Fruit fly (Drosophila melanogaster) whole organism, embryonic: Measurements from ENCODE around the gene HP5.

ENCODE experiments used
- B-H2 ChIP-seq: fragments of 200-800 bp; sonication (Bioruptor generic); optimal IDR thresholded peaks from 2 replicates; lab custom pipeline; 2018; ENCODE audit warnings: missing biosample characterization, mild to moderate bottlenecking, missing genetic modification characterization
- CG10267 ChIP-seq: fragments of 200-800 bp; sonication (Bioruptor generic); optimal IDR thresholded peaks from 2 replicates; lab custom pipeline; 2018; ENCODE audit warnings: missing biosample characterization, mild to moderate bottlenecking, missing genetic modification characterization, moderate library complexity
- CG10321 ChIP-seq: fragments of 200-800 bp; sonication (Bioruptor generic); IDR thresholded peaks from 2 replicates; pipeline ENCODE4 v1.3.6; 2022; ENCODE audit warnings: missing biosample characterization, missing genetic modification characterization
- CG10366 ChIP-seq: fragments of 200-800 bp; sonication (Bioruptor generic); IDR thresholded peaks from 2 replicates; pipeline ENCODE4 v1.3.6; 2022; ENCODE audit warnings: missing biosample characterization, missing genetic modification characterization
- CG11504 ChIP-seq: fragments of 200-800 bp; sonication (Bioruptor generic); optimal IDR thresholded peaks from 3 replicates; lab custom pipeline; 2019; ENCODE audit warnings: missing biosample characterization, mild to moderate bottlenecking, missing genetic modification characterization, moderate library complexity
- CG11560 ChIP-seq: fragments of 200-800 bp; sonication (Bioruptor generic); IDR thresholded peaks from 3 replicates; pipeline ENCODE4 v1.3.6; 2022; ENCODE audit warnings: missing biosample characterization, missing genetic modification characterization
- CG11696 ChIP-seq: fragments of 200-800 bp; sonication (Bioruptor generic); IDR thresholded peaks from 2 replicates; pipeline ENCODE4 v1.3.6; 2022; ENCODE audit warnings: missing biosample characterization, missing genetic modification characterization
- CG12659 ChIP-seq: fragments of 200-800 bp; sonication (Bioruptor generic); optimal IDR thresholded peaks from 3 replicates; lab custom pipeline; 2017; ENCODE audit warnings: mild to moderate bottlenecking, missing biosample characterization, missing genetic modification reagents, missing genetic modification characterization
- CG12769 ChIP-seq: fragments of 200-800 bp; sonication (Bioruptor generic); optimal IDR thresholded peaks from 2 replicates; lab custom pipeline; 2019; ENCODE audit warnings: missing biosample characterization, mild to moderate bottlenecking, missing genetic modification characterization, moderate library complexity
- CG14014 ChIP-seq: fragments of 200-800 bp; sonication (Bioruptor generic); IDR thresholded peaks from 2 replicates; pipeline ENCODE4 v1.3.6; 2022; ENCODE audit warnings: missing biosample characterization, missing genetic modification characterization
- CG14860 ChIP-seq: fragments of 200-800 bp; sonication (Bioruptor generic); IDR thresholded peaks from 3 replicates; pipeline ENCODE4 v1.3.6; 2022; ENCODE audit warnings: missing biosample characterization, missing genetic modification characterization; ENCODE audit not compliant: partially characterized antibody
- CG14965 ChIP-seq: fragments of 200-800 bp; sonication (Bioruptor generic); optimal IDR thresholded peaks from 2 replicates; lab custom pipeline; 2016; ENCODE audit warnings: missing biosample characterization, missing genetic modification characterization, borderline replicate concordance
- CG16813 ChIP-seq: fragments of 200-800 bp; sonication (Bioruptor generic); IDR thresholded peaks from 3 replicates; pipeline ENCODE4 v1.3.6; 2022; ENCODE audit warnings: missing biosample characterization, missing genetic modification characterization; ENCODE audit not compliant: partially characterized antibody
- CG17359 ChIP-seq: fragments of 200-800 bp; sonication (Bioruptor generic); optimal IDR thresholded peaks from 3 replicates; lab custom pipeline; 2018; ENCODE audit warnings: missing biosample characterization, mild to moderate bottlenecking, missing genetic modification characterization, moderate library complexity
- CG17385 ChIP-seq: fragments of 200-800 bp; sonication (Bioruptor generic); optimal IDR thresholded peaks from 3 replicates; lab custom pipeline; 2018; ENCODE audit warnings: missing biosample characterization, mild to moderate bottlenecking, missing genetic modification characterization
- CG2199 ChIP-seq: fragments of 200-800 bp; sonication (Bioruptor generic); IDR thresholded peaks from 3 replicates; pipeline ENCODE4 v1.3.6; 2022; ENCODE audit warnings: missing biosample characterization, missing genetic modification characterization
- CG31441 ChIP-seq: fragments of 200-800 bp; sonication (Bioruptor generic); IDR thresholded peaks from 2 replicates; pipeline ENCODE4 v1.3.6; 2022; ENCODE audit warnings: missing biosample characterization, missing genetic modification characterization
- CG3407 ChIP-seq: fragments of 200-800 bp; sonication (Bioruptor generic); optimal IDR thresholded peaks from 2 replicates; lab custom pipeline; 2018; ENCODE audit warnings: missing biosample characterization, mild to moderate bottlenecking, missing genetic modification characterization
- CG34224 ChIP-seq: fragments of 200-800 bp; sonication (Bioruptor generic); IDR thresholded peaks from 3 replicates; pipeline ENCODE4 v1.3.6; 2022; ENCODE audit warnings: missing biosample characterization, missing genetic modification characterization; ENCODE audit not compliant: partially characterized antibody
- CG3847 ChIP-seq: fragments of 200-800 bp; sonication (Bioruptor generic); IDR thresholded peaks from 2 replicates; pipeline ENCODE4 v1.3.6; 2022; ENCODE audit warnings: missing biosample characterization, missing genetic modification characterization
- CG4617 ChIP-seq: fragments of 200-800 bp; sonication (Bioruptor generic); optimal IDR thresholded peaks from 3 replicates; lab custom pipeline; 2016; ENCODE audit warnings: missing biosample characterization, missing genetic modification characterization, borderline replicate concordance
- CG5953 ChIP-seq: fragments of 200-800 bp; sonication (Bioruptor generic); IDR thresholded peaks from 2 replicates; pipeline ENCODE4 v1.3.6; 2022; ENCODE audit warnings: missing biosample characterization, missing genetic modification characterization
- CG8281 ChIP-seq: fragments of 200-800 bp; sonication (Bioruptor generic); optimal IDR thresholded peaks from 2 replicates; lab custom pipeline; 2018; ENCODE audit warnings: missing biosample characterization, mild to moderate bottlenecking, missing genetic modification characterization, moderate library complexity
- CrebB ChIP-seq: fragments of 200-800 bp; sonication (Bioruptor generic); optimal IDR thresholded peaks from 3 replicates; lab custom pipeline; 2018; ENCODE audit warnings: missing biosample characterization, mild to moderate bottlenecking, missing genetic modification characterization
- Drgx ChIP-seq: fragments of 200-800 bp; sonication (Bioruptor generic); IDR thresholded peaks from 2 replicates; pipeline ENCODE4 v1.3.6; 2022; ENCODE audit warnings: missing biosample characterization, missing genetic modification characterization
- E2f2 ChIP-seq: fragments of 200-800 bp; sonication (Bioruptor generic); IDR thresholded peaks from 2 replicates; pipeline ENCODE4 v1.3.6; 2022; ENCODE audit warnings: missing biosample characterization, missing genetic modification characterization
- ERR ChIP-seq: fragments of 200-800 bp; sonication (Bioruptor generic); optimal IDR thresholded peaks from 2 replicates; lab custom pipeline; 2016; ENCODE audit warnings: missing biosample characterization, missing genetic modification characterization
- Eip74EF ChIP-seq, 2 experiments: fragments of 200-800 bp in 1 of 2; fragments of >200 bp in 1 of 2; sonication (Bioruptor generic) in 1 of 2; optimal IDR thresholded peaks; 2 replicates each; lab custom pipeline; 2017 to 2019; ENCODE audit warnings: missing biosample characterization in 2 of 2, missing genetic modification characterization in 2 of 2, mild to moderate bottlenecking in 1 of 2, moderate library complexity in 1 of 2
- Fer3 ChIP-seq: fragments of 200-800 bp; sonication (Bioruptor generic); optimal IDR thresholded peaks from 2 replicates; lab custom pipeline; 2018; ENCODE audit warnings: missing biosample characterization, mild to moderate bottlenecking, missing genetic modification characterization, moderate library complexity
- Gsc ChIP-seq: fragments of 200-800 bp; sonication (Bioruptor generic); IDR thresholded peaks from 2 replicates; pipeline ENCODE4 v1.3.6; 2022; ENCODE audit warnings: missing biosample characterization, missing genetic modification characterization
- HHEX ChIP-seq: fragments of 200-800 bp; sonication (Bioruptor generic); optimal IDR thresholded peaks from 3 replicates; lab custom pipeline; 2017; ENCODE audit warnings: missing biosample characterization, mild to moderate bottlenecking, missing genetic modification characterization, missing genetic modification reagents
- MESR4 ChIP-seq: fragments of 200-800 bp; sonication (Bioruptor generic); optimal IDR thresholded peaks from 2 replicates; lab custom pipeline; 2018; ENCODE audit warnings: missing biosample characterization, mild to moderate bottlenecking, missing genetic modification characterization, moderate library complexity
- Myb ChIP-seq: fragments of 200-800 bp; sonication (Bioruptor generic); optimal IDR thresholded peaks from 2 replicates; lab custom pipeline; 2016; ENCODE audit warnings: missing biosample characterization, missing genetic modification characterization
- bowl ChIP-seq: fragments of 200-800 bp; sonication (Bioruptor generic); IDR thresholded peaks from 2 replicates; pipeline ENCODE4 v1.3.6; 2022; ENCODE audit warnings: missing biosample characterization, missing genetic modification characterization
- bsh ChIP-seq, 2 experiments: fragments of 200-800 bp; sonication (Bioruptor generic); optimal IDR thresholded peaks; 2 replicates each; lab custom pipeline; 2017 to 2018; ENCODE audit warnings: mild to moderate bottlenecking in 2 of 2, missing biosample characterization in 2 of 2, missing genetic modification characterization in 2 of 2, moderate library complexity in 1 of 2
- ci ChIP-seq: fragments of 200-800 bp; sonication (Bioruptor generic); IDR thresholded peaks from 3 replicates; pipeline ENCODE4 v1.3.6; 2022; ENCODE audit warnings: missing biosample characterization, missing genetic modification characterization
- crp ChIP-seq, 2 experiments: fragments of 200-800 bp; sonication (Bioruptor generic); optimal IDR thresholded peaks; 2 replicates in 1 of 2; 3 replicates in 1 of 2; lab custom pipeline; 2017; ENCODE audit warnings: missing biosample characterization in 2 of 2, missing genetic modification characterization in 2 of 2, mild to moderate bottlenecking in 1 of 2, moderate library complexity in 1 of 2
- dmrt99B ChIP-seq: fragments of 200-800 bp; sonication (Bioruptor generic); optimal IDR thresholded peaks from 2 replicates; lab custom pipeline; 2018; ENCODE audit warnings: missing biosample characterization, mild to moderate bottlenecking, missing genetic modification characterization, moderate library complexity
- h ChIP-seq: fragments of >200 bp; optimal IDR thresholded peaks from 2 replicates; lab custom pipeline; 2017
- kni ChIP-seq: fragments of 200-800 bp; sonication (Bioruptor generic); optimal IDR thresholded peaks from 3 replicates; lab custom pipeline; 2017; ENCODE audit warnings: mild to moderate bottlenecking, missing biosample characterization, missing genetic modification reagents, missing genetic modification characterization
- lbe ChIP-seq: fragments of 200-800 bp; sonication (Bioruptor generic); optimal IDR thresholded peaks from 2 replicates; lab custom pipeline; 2016; ENCODE audit warnings: missing biosample characterization, mild to moderate bottlenecking, missing genetic modification characterization
- luna ChIP-seq: fragments of 200-800 bp; sonication (Bioruptor generic); optimal IDR thresholded peaks from 2 replicates; lab custom pipeline; 2016; ENCODE audit warnings: missing biosample characterization, missing genetic modification characterization
- p53 ChIP-seq: fragments of 200-800 bp; sonication (Bioruptor generic); optimal IDR thresholded peaks from 2 replicates; lab custom pipeline; 2016; ENCODE audit warnings: missing biosample characterization, missing genetic modification characterization
- pho ChIP-seq: fragments of 200-800 bp; sonication (Bioruptor generic); optimal IDR thresholded peaks from 2 replicates; lab custom pipeline; 2016; ENCODE audit warnings: missing biosample characterization, missing genetic modification characterization
- phol ChIP-seq: fragments of 200-800 bp; sonication (Bioruptor generic); optimal IDR thresholded peaks from 3 replicates; lab custom pipeline; 2018; ENCODE audit warnings: missing biosample characterization, mild to moderate bottlenecking, missing genetic modification characterization, moderate library complexity
- row ChIP-seq: fragments of 200-800 bp; sonication (Bioruptor generic); IDR thresholded peaks from 3 replicates; pipeline ENCODE4 v1.3.6; 2022; ENCODE audit warnings: missing biosample characterization, missing genetic modification characterization
- run ChIP-seq: fragments of 200-800 bp; sonication (Bioruptor generic); optimal IDR thresholded peaks from 3 replicates; lab custom pipeline; 2018; ENCODE audit warnings: missing biosample characterization, mild to moderate bottlenecking, missing genetic modification characterization
- sens ChIP-seq: fragments of 200-800 bp; sonication (Bioruptor generic); peaks from one replicate; lab custom pipeline; 2016; ENCODE audit warnings: missing biosample characterization, missing genetic modification characterization
- tio ChIP-seq: fragments of 200-800 bp; sonication (Bioruptor generic); optimal IDR thresholded peaks from 2 replicates; lab custom pipeline; 2017; ENCODE audit warnings: missing biosample characterization, missing genetic modification characterization, inconsistent platforms
- yki ChIP-seq: fragments of >200 bp; optimal IDR thresholded peaks from 3 replicates; lab custom pipeline; 2018

Gene HP5

dm6 chrX:11451027-11451572, 3.5 kb upstream of the HP5 start (continued):
- TF ChIP-seq CG16813 (no peak), dmrt99B (tag; lab: Kevin White, UChicago) (peak; percentile 66), CG10321 (GFP tag; lab: Robert Waterston, UW) (no peak), ERR (GFP tag; lab: Kevin White, UChicago) (peak; percentile 4), lbe (GFP tag; lab: Kevin White, UChicago) (no peak), run (no peak), kni (GFP tag; lab: Kevin White, UChicago) (no peak), CG12769 (peak; percentile 77), sens (GFP tag; lab: Kevin White, UChicago) (peak; percentile 85), MESR4 (GFP tag; lab: Kevin White, UChicago) (no peak), CrebB (tag; lab: Kevin White, UChicago) (peak; percentile 35), pho (GFP tag; lab: Kevin White, UChicago) (peak; percentile 56), bsh (GFP tag; optimal IDR thresholded peaks at IDR 0.05; lab: Kevin White, UChicago) (peak in 1 of 2 experiments; percentile 2), row (GFP tag; lab: Robert Waterston, UW) (peak; percentile 64), CG14860 (GFP tag; lab: Robert Waterston, UW) (no peak), bowl (GFP tag; lab: Robert Waterston, UW) (no peak), CG2199 (GFP tag; lab: Robert Waterston, UW) (no peak), CG10267 (tag; lab: Kevin White, UChicago) (no peak), CG14014 (peak; percentile 59), CG34224 (no peak), CG14965 (GFP tag; lab: Kevin White, UChicago) (no peak), CG8281 (tag; lab: Kevin White, UChicago) (no peak), CG11504 (tag; lab: Kevin White, UChicago) (peak; percentile 57), CG10366 (GFP tag; lab: Robert Waterston, UW) (peak; percentile 53; the same call in 1 of the 2 replicates), h (lab: Kevin White, UChicago) (no peak), crp (GFP tag; optimal IDR thresholded peaks at IDR 0.05; lab: Kevin White, UChicago) (no peak), CG17359 (peak; percentile 65), Drgx (GFP tag; lab: Robert Waterston, UW) (peak; percentile 80), CG12659 (peak; percentile 31), tio (GFP tag; lab: Kevin White, UChicago) (peak; percentile 31), CG17385 (GFP tag; lab: Kevin White, UChicago) (peak; percentile 26), CG3847 (GFP tag; lab: Robert Waterston, UW) (peak; percentile 42; the same call in 1 of the 2 replicates), CG3407 (no peak), luna (GFP tag; lab: Kevin White, UChicago) (no peak), phol (tag; lab: Kevin White, UChicago) (peak; percentile 25), CG5953 (GFP tag; lab: Robert Waterston, UW) (0 out of 2 replicates have a peak, but pooled peaks have one; percentile 12), yki (no peak), E2f2 (peak; percentile 24; the same call in 1 of the 2 replicates), CG11696 (GFP tag; lab: Robert Waterston, UW) (no peak), HHEX (GFP tag; lab: Kevin White, UChicago) (peak; percentile 35), ci (GFP tag; lab: Robert Waterston, UW) (peak; percentile 66), CG4617 (GFP tag; lab: Kevin White, UChicago) (no peak), Gsc (GFP tag; lab: Robert Waterston, UW) (no peak), Fer3 (tag; lab: Kevin White, UChicago) (peak; percentile 36), CG31441 (no peak), B-H2 (GFP tag; lab: Kevin White, UChicago) (no peak), Myb (GFP tag; lab: Kevin White, UChicago) (peak; percentile 17), p53 (no peak), Eip74EF (GFP tag; optimal IDR thresholded peaks at IDR 0.05; lab: Kevin White, UChicago) (peak in 1 of 2 experiments; percentile 42), CG11560 (tag; lab: Robert Waterston, UW) (0 out of 3 replicates have a peak, but pooled peaks have one; percentile 46)
